Fruit fly (Drosophila melanogaster) whole organism, embryonic: ENCODE data around the gene Jhbp13.

ENCODE experiments used
- Aef1 ChIP-seq: fragments of 200-800 bp; sonication (Bioruptor generic); IDR thresholded peaks from 3 replicates; pipeline ENCODE4 v1.3.6; 2022; ENCODE audit warnings: missing biosample characterization, missing genetic modification characterization
- Asciz ChIP-seq: fragments of 200-800 bp; sonication (Bioruptor generic); optimal IDR thresholded peaks from 2 replicates; lab custom pipeline; 2017; ENCODE audit warnings: missing biosample characterization, mild to moderate bottlenecking, missing genetic modification characterization, missing genetic modification reagents
- Blimp-1 ChIP-seq: fragments of 200-800 bp; sonication (Bioruptor generic); optimal IDR thresholded peaks from 3 replicates; lab custom pipeline; 2018; ENCODE audit warnings: missing biosample characterization, missing genetic modification characterization, mild to moderate bottlenecking, moderate library complexity, missing genetic modification reagents
- CG11695 ChIP-seq: fragments of 200-800 bp; sonication (Bioruptor generic); IDR thresholded peaks from 3 replicates; pipeline ENCODE4 v1.3.6; 2022; ENCODE audit warnings: missing biosample characterization, missing genetic modification characterization
- CG12155 ChIP-seq: fragments of 200-800 bp; sonication (Bioruptor generic); optimal IDR thresholded peaks from 3 replicates; lab custom pipeline; 2016; ENCODE audit warnings: missing biosample characterization, missing genetic modification characterization
- CG12769 ChIP-seq: fragments of 200-800 bp; sonication (Bioruptor generic); optimal IDR thresholded peaks from 2 replicates; lab custom pipeline; 2019; ENCODE audit warnings: missing biosample characterization, mild to moderate bottlenecking, missing genetic modification characterization, moderate library complexity
- CG14667 ChIP-seq: fragments of 200-800 bp; sonication (Bioruptor generic); IDR thresholded peaks from 2 replicates; pipeline ENCODE4 v1.3.6; 2022; ENCODE audit warnings: missing biosample characterization, missing genetic modification characterization
- CG15514 ChIP-seq: fragments of 200-800 bp; sonication (Bioruptor generic); optimal IDR thresholded peaks from 3 replicates; lab custom pipeline; 2017; ENCODE audit warnings: missing biosample characterization, missing genetic modification characterization, mild to moderate bottlenecking, moderate library complexity, missing genetic modification reagents
- CG1603 ChIP-seq: fragments of 200-800 bp; sonication (Bioruptor generic); optimal IDR thresholded peaks from 2 replicates; lab custom pipeline; 2019; ENCODE audit warnings: missing biosample characterization, mild to moderate bottlenecking, missing genetic modification characterization, moderate library complexity
- CG17328 ChIP-seq: fragments of 200-800 bp; sonication (Bioruptor generic); IDR thresholded peaks from 2 replicates; pipeline ENCODE4 v1.3.6; 2022; ENCODE audit warnings: missing biosample characterization, missing genetic modification characterization
- CG30431 ChIP-seq: fragments of 200-800 bp; sonication (Bioruptor generic); optimal IDR thresholded peaks from 2 replicates; lab custom pipeline; 2017; ENCODE audit warnings: missing biosample characterization, missing genetic modification characterization
- CG31388 ChIP-seq: fragments of 200-800 bp; sonication (Bioruptor generic); optimal IDR thresholded peaks from 2 replicates; lab custom pipeline; 2016; ENCODE audit warnings: missing biosample characterization, missing genetic modification characterization
- CG4404 ChIP-seq: fragments of 200-800 bp; sonication (Bioruptor generic); IDR thresholded peaks from 2 replicates; pipeline ENCODE4 v1.3.6; 2022; ENCODE audit warnings: missing biosample characterization, missing genetic modification characterization
- CG5180 ChIP-seq: fragments of 200-800 bp; sonication (Bioruptor generic); optimal IDR thresholded peaks from 3 replicates; lab custom pipeline; 2017; ENCODE audit warnings: missing biosample characterization, missing genetic modification characterization, mild to moderate bottlenecking, moderate library complexity, missing genetic modification reagents
- CG5953 ChIP-seq: fragments of 200-800 bp; sonication (Bioruptor generic); IDR thresholded peaks from 2 replicates; pipeline ENCODE4 v1.3.6; 2022; ENCODE audit warnings: missing biosample characterization, missing genetic modification characterization
- CG6683 ChIP-seq: fragments of 200-800 bp; sonication (Bioruptor generic); optimal IDR thresholded peaks from 2 replicates; lab custom pipeline; 2017; ENCODE audit warnings: missing biosample characterization, mild to moderate bottlenecking, missing genetic modification characterization, missing genetic modification reagents
- CG6765 ChIP-seq: fragments of 200-800 bp; sonication (Bioruptor generic); optimal IDR thresholded peaks from 3 replicates; lab custom pipeline; 2017; ENCODE audit warnings: missing biosample characterization, mild to moderate bottlenecking, missing genetic modification characterization
- CG6813 ChIP-seq: fragments of 200-800 bp; sonication (Bioruptor generic); optimal IDR thresholded peaks from 2 replicates; lab custom pipeline; 2017; ENCODE audit warnings: missing biosample characterization, missing genetic modification characterization, mild to moderate bottlenecking, moderate library complexity, missing genetic modification reagents
- CG7786 ChIP-seq: fragments of 200-800 bp; sonication (Bioruptor generic); optimal IDR thresholded peaks from 2 replicates; lab custom pipeline; 2016; ENCODE audit warnings: missing biosample characterization, missing genetic modification characterization
- CG7963 ChIP-seq: fragments of 200-800 bp; sonication (Bioruptor generic); IDR thresholded peaks from 3 replicates; pipeline ENCODE4 v1.3.6; 2022; ENCODE audit warnings: missing biosample characterization, missing genetic modification characterization; ENCODE audit not compliant: partially characterized antibody
- CG8281 ChIP-seq: fragments of 200-800 bp; sonication (Bioruptor generic); optimal IDR thresholded peaks from 2 replicates; lab custom pipeline; 2018; ENCODE audit warnings: missing biosample characterization, mild to moderate bottlenecking, missing genetic modification characterization, moderate library complexity
- CG8924 ChIP-seq: fragments of 200-800 bp; optimal IDR thresholded peaks from 3 replicates; lab custom pipeline; 2019; ENCODE audit warnings: missing biosample characterization, mild to moderate bottlenecking, missing genetic modification characterization, moderate library complexity
- CkIIα-i1 ChIP-seq: fragments of 200-800 bp; sonication (Bioruptor generic); IDR thresholded peaks from 2 replicates; pipeline ENCODE4 v1.3.6; 2022; ENCODE audit warnings: missing biosample characterization, missing genetic modification characterization
- Dbx ChIP-seq: fragments of 200-800 bp; sonication (Bioruptor generic); IDR thresholded peaks from 3 replicates; pipeline ENCODE4 v1.3.6; 2022; ENCODE audit warnings: missing biosample characterization, missing genetic modification characterization
- Deaf1 ChIP-seq: fragments of 200-800 bp; optimal IDR thresholded peaks from 3 replicates; lab custom pipeline; 2019; ENCODE audit warnings: missing biosample characterization, mild to moderate bottlenecking, missing genetic modification characterization, moderate library complexity
- Doc3 ChIP-seq: fragments of 200-800 bp; sonication (Bioruptor generic); IDR thresholded peaks from 3 replicates; pipeline ENCODE4 v1.3.6; 2022; ENCODE audit warnings: missing biosample characterization, missing genetic modification characterization; ENCODE audit not compliant: partially characterized antibody
- HHEX ChIP-seq: fragments of 200-800 bp; sonication (Bioruptor generic); optimal IDR thresholded peaks from 3 replicates; lab custom pipeline; 2017; ENCODE audit warnings: missing biosample characterization, mild to moderate bottlenecking, missing genetic modification characterization, missing genetic modification reagents
- Meics ChIP-seq: fragments of 200-800 bp; sonication (Bioruptor generic); optimal IDR thresholded peaks from 2 replicates; lab custom pipeline; 2017; ENCODE audit warnings: missing biosample characterization, mild to moderate bottlenecking, missing genetic modification characterization
- Optix ChIP-seq: fragments of 200-800 bp; sonication (Bioruptor generic); IDR thresholded peaks from 3 replicates; pipeline ENCODE4 v1.3.6; 2022; ENCODE audit warnings: missing biosample characterization, missing genetic modification characterization
- Rfx ChIP-seq: fragments of 200-800 bp; sonication (Bioruptor generic); IDR thresholded peaks from 2 replicates; pipeline ENCODE4 v1.3.6; 2022; ENCODE audit warnings: missing biosample characterization, missing genetic modification characterization
- Ssrp ChIP-seq: fragments of 200-800 bp; sonication (Bioruptor generic); optimal IDR thresholded peaks from 2 replicates; lab custom pipeline; 2018; ENCODE audit warnings: missing biosample characterization, mild to moderate bottlenecking, missing genetic modification characterization, moderate library complexity
- Vsx1 ChIP-seq: fragments of 200-800 bp; sonication (Bioruptor generic); optimal IDR thresholded peaks from 2 replicates; lab custom pipeline; 2017; ENCODE audit warnings: missing biosample characterization, mild to moderate bottlenecking, missing genetic modification characterization, missing genetic modification reagents
- amos ChIP-seq: fragments of 200-800 bp; sonication (Bioruptor generic); IDR thresholded peaks from 2 replicates; pipeline ENCODE4 v1.3.6; 2022; ENCODE audit warnings: missing biosample characterization, missing genetic modification characterization; ENCODE audit not compliant: partially characterized antibody
- br ChIP-seq: fragments of >200 bp; optimal IDR thresholded peaks from 2 replicates; lab custom pipeline; 2017
- crc ChIP-seq: fragments of 200-800 bp; sonication (Bioruptor generic); optimal IDR thresholded peaks from 2 replicates; lab custom pipeline; 2016; ENCODE audit warnings: missing biosample characterization, missing genetic modification characterization
- dati ChIP-seq: fragments of 200-800 bp; sonication (Bioruptor generic); IDR thresholded peaks from 2 replicates; pipeline ENCODE4 v1.3.6; 2022; ENCODE audit warnings: missing biosample characterization, missing genetic modification characterization
- fd96Cb ChIP-seq: fragments of 200-800 bp; sonication (Bioruptor generic); optimal IDR thresholded peaks from 2 replicates; lab custom pipeline; 2018; ENCODE audit warnings: missing biosample characterization, mild to moderate bottlenecking, missing genetic modification characterization, moderate library complexity
- grn ChIP-seq: fragments of 200-800 bp; sonication (Bioruptor generic); optimal IDR thresholded peaks from 3 replicates; lab custom pipeline; 2017; ENCODE audit warnings: missing biosample characterization, missing genetic modification characterization
- hkb ChIP-seq, 2 experiments: fragments of 200-800 bp in 1 of 2; fragments of >200 bp in 1 of 2; sonication (Bioruptor generic) in 1 of 2; IDR thresholded peaks in 1 of 2; optimal IDR thresholded peaks in 1 of 2; 2 replicates each; pipeline versions ENCODE4 v1.3.6 to Lab custom; 2017 to 2022; ENCODE audit warnings: missing biosample characterization in 1 of 2, missing genetic modification characterization in 1 of 2
- kah ChIP-seq: fragments of 200-800 bp; sonication (Bioruptor generic); optimal IDR thresholded peaks from 2 replicates; lab custom pipeline; 2018; ENCODE audit warnings: missing biosample characterization, mild to moderate bottlenecking, missing genetic modification characterization
- kay ChIP-seq: fragments of 200-800 bp; sonication (Bioruptor generic); optimal IDR thresholded peaks from 2 replicates; lab custom pipeline; 2016; ENCODE audit warnings: missing biosample characterization, missing genetic modification characterization
- mld ChIP-seq: fragments of 200-800 bp; sonication (Bioruptor generic); IDR thresholded peaks from 3 replicates; pipeline ENCODE4 v1.3.6; 2022; ENCODE audit warnings: missing biosample characterization, missing genetic modification characterization; ENCODE audit not compliant: partially characterized antibody
- odd ChIP-seq: fragments of 200-800 bp; sonication (Bioruptor generic); optimal IDR thresholded peaks from 2 replicates; lab custom pipeline; 2017; ENCODE audit warnings: missing biosample characterization, mild to moderate bottlenecking, missing genetic modification characterization
- pfk ChIP-seq: fragments of 200-800 bp; sonication (Bioruptor generic); optimal IDR thresholded peaks from 2 replicates; lab custom pipeline; 2018; ENCODE audit warnings: missing biosample characterization, mild to moderate bottlenecking, missing genetic modification characterization, moderate library complexity
- repo ChIP-seq: fragments of 200-800 bp; sonication (Bioruptor generic); optimal IDR thresholded peaks from 2 replicates; lab custom pipeline; 2016; ENCODE audit warnings: missing biosample characterization, missing genetic modification characterization
- sens-2 ChIP-seq: fragments of 200-800 bp; sonication (Bioruptor generic); IDR thresholded peaks from 2 replicates; pipeline ENCODE4 v1.3.6; 2022; ENCODE audit warnings: missing biosample characterization, missing genetic modification characterization
- sim ChIP-seq: fragments of 200-800 bp; sonication (Bioruptor generic); IDR thresholded peaks from 2 replicates; pipeline ENCODE4 v1.3.6; 2022; ENCODE audit warnings: missing biosample characterization, missing genetic modification characterization
- unc-4 ChIP-seq: fragments of 200-800 bp; sonication (Bioruptor generic); IDR thresholded peaks from 2 replicates; pipeline ENCODE4 v1.3.6; 2022; ENCODE audit warnings: missing biosample characterization, missing genetic modification characterization; ENCODE audit not compliant: partially characterized antibody
- usp ChIP-seq: fragments of >200 bp; optimal IDR thresholded peaks from 2 replicates; lab custom pipeline; 2017; ENCODE audit warnings: missing biosample characterization, missing genetic modification characterization

The Jhbp13 gene

dm6 chr2L:13219281-13220092 is 20.3 kb upstream of the Jhbp13 start, which contains the start of the genes CG9426 and mRF1 (continued):
- no peak for TF ChIP-seq crc (GFP tag; lab: Kevin White, UChicago)
- no peak for TF ChIP-seq CG4404 (GFP tag; lab: Robert Waterston, UW)
- peak; percentile 42 for TF ChIP-seq Rfx (GFP tag; lab: Robert Waterston, UW)
- no peak for TF ChIP-seq CG6813 (GFP tag; lab: Kevin White, UChicago)
- TF ChIP-seq sens-2 (GFP tag; lab: Robert Waterston, UW): no peak
- no peak for TF ChIP-seq CG5953
- no peak for TF ChIP-seq repo (GFP tag; lab: Kevin White, UChicago)
- TF ChIP-seq fd96Cb (tag; lab: Kevin White, UChicago): no peak
- TF ChIP-seq kah (GFP tag; lab: Kevin White, UChicago): no peak
- no peak for TF ChIP-seq Meics (GFP tag; lab: Kevin White, UChicago)
- peak; percentile 41 for TF ChIP-seq CG12769 (tag; lab: Kevin White, UChicago)
- no peak for TF ChIP-seq Blimp-1
- no peak for TF ChIP-seq pfk (GFP tag; lab: Kevin White, UChicago)
- peak; percentile 32; the same call in 1 of the 3 replicates for TF ChIP-seq Aef1 (GFP tag; lab: Robert Waterston, UW)
- no peak for TF ChIP-seq CG31388 (GFP tag; lab: Kevin White, UChicago)
- no peak for TF ChIP-seq CG17328 (GFP tag; lab: Robert Waterston, UW)
- TF ChIP-seq CG11695 (GFP tag; lab: Robert Waterston, UW): no peak
- no peak for TF ChIP-seq Optix (GFP tag; lab: Robert Waterston, UW)
- no peak for TF ChIP-seq odd
- TF ChIP-seq Asciz (GFP tag; lab: Kevin White, UChicago): no peak
- no peak for TF ChIP-seq CG7786 (GFP tag; lab: Kevin White, UChicago)
- peak; percentile 93 for TF ChIP-seq Doc3
- no peak for TF ChIP-seq hkb (optimal IDR thresholded peaks at IDR 0.05; lab: Kevin White, UChicago)
- TF ChIP-seq hkb (GFP tag; IDR thresholded peaks at IDR 0.05; lab: Robert Waterston, UW): no peak
- TF ChIP-seq CG6683: no peak
- TF ChIP-seq CG8924 (tag; lab: Kevin White, UChicago): peak; percentile 62
- peak; percentile 95 for TF ChIP-seq mld (GFP tag; lab: Robert Waterston, UW)
- peak; percentile 17 for TF ChIP-seq CG12155 (GFP tag; lab: Kevin White, UChicago)
- no peak for TF ChIP-seq CkIIα-i1 (GFP tag; lab: Robert Waterston, UW)
- TF ChIP-seq Dbx (GFP tag; lab: Robert Waterston, UW): 0 out of 3 replicates have a peak, but pooled peaks have one; percentile 35
- no peak for TF ChIP-seq br (lab: Kevin White, UChicago)
- TF ChIP-seq grn: peak; percentile 57
- no peak for TF ChIP-seq Ssrp (tag; lab: Kevin White, UChicago)
- no peak for TF ChIP-seq Vsx1 (GFP tag; lab: Kevin White, UChicago)
- peak; percentile 97 for TF ChIP-seq amos (GFP tag; lab: Robert Waterston, UW)
- no peak for TF ChIP-seq dati
- no peak for TF ChIP-seq usp (GFP tag; lab: Kevin White, UChicago)
- no peak for TF ChIP-seq CG8281 (tag; lab: Kevin White, UChicago)
- no peak for TF ChIP-seq sim
- TF ChIP-seq Deaf1: no peak
- TF ChIP-seq HHEX (GFP tag; lab: Kevin White, UChicago): no peak
- TF ChIP-seq CG30431 (GFP tag; lab: Kevin White, UChicago): no peak
- TF ChIP-seq CG5180: no peak
- TF ChIP-seq CG15514: peak; percentile 94
- peak; percentile 54 for TF ChIP-seq CG1603 (tag; lab: Kevin White, UChicago)
- peak; percentile 98 for TF ChIP-seq unc-4 (GFP tag; lab: Robert Waterston, UW)
- TF ChIP-seq CG6765: no peak
- no peak for TF ChIP-seq CG14667
- TF ChIP-seq CG7963: peak; percentile 96
- no peak for TF ChIP-seq kay (GFP tag; lab: Kevin White, UChicago)
